Fruit fly (Drosophila melanogaster): ENCODE data around the gene obst-H.
A peak's percentile ranks its signal among the peaks of the same experiment; 100 is the strongest.

obst-H gene

DNA sequence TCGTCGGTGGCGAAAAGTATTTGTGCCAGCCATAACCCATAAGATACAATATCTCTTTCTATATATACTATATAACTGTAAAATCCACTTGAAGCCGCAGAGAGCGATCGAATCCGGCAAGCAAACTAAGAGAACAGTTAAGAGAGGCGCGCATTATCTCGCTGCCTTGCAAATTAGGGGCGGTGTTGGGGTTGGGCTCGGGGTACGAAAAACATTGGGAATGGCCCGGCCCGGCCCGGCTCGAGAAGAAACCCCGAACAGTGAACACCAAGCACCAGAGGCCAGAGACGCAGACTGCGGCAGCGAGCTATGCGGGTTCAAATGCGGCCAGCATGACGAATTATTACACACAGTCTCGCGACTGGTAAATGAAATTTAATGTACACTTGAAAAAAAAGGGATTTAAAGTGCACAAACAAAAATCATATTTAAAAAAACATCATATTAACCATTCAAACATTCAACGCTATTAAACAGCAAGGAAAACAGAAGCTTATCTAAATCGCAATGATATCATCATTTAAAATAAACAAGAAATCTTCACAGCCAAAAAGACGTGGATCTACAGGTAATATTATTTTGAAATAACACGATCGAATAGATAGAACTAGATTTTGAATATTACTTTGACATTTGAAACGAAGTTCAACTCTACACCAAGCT is 3.5 kb upstream of the obst-H start (continued):
- TF ChIP-seq CG7839 (tag; optimal IDR thresholded peaks at IDR 0.05) = peak; percentile 38
- 0 out of 2 replicates have a peak, but pooled peaks have one; percentile 18 for TF ChIP-seq CG11247 (GFP tag; IDR thresholded peaks at IDR 0.05)
- TF ChIP-seq esg (GFP tag; conservative IDR thresholded peaks at IDR 0.05) = peak; percentile 55
- TF ChIP-seq az2 (GFP tag; optimal IDR thresholded peaks at IDR 0.05) = peak; percentile 16
- TF ChIP-seq CG8359 (GFP tag; optimal IDR thresholded peaks at IDR 0.05; ENCODE audit: borderline replicate concordance) = no peak
- no peak for TF ChIP-seq Lim3 (GFP tag; IDR thresholded peaks at IDR 0.05)
- TF ChIP-seq sens-2 (GFP tag; IDR thresholded peaks at IDR 0.05) = peak; percentile 52; the same call in 1 of the 2 replicates
- TF ChIP-seq HmgZ (tag; optimal IDR thresholded peaks at IDR 0.05) = peak; percentile 2
- TF ChIP-seq Ptx1 (GFP tag; IDR thresholded peaks at IDR 0.05) = peak; percentile 71
- peak; percentile 63 for TF ChIP-seq dmrt99B (tag; optimal IDR thresholded peaks at IDR 0.05)
- TF ChIP-seq CG12769 (tag; optimal IDR thresholded peaks at IDR 0.05) = peak; percentile 68
- peak; percentile 58 for TF ChIP-seq CG32532 (GFP tag; IDR thresholded peaks at IDR 0.05)
- peak; percentile 34 for TF ChIP-seq nom (GFP tag; optimal IDR thresholded peaks at IDR 0.05)
- no peak for TF ChIP-seq CG7928 (GFP tag; optimal IDR thresholded peaks at IDR 0.05)
- TF ChIP-seq CG4730 (GFP tag; IDR thresholded peaks at IDR 0.05) = 0 out of 2 replicates have a peak, but pooled peaks have one; percentile 31
- TF ChIP-seq row (GFP tag; IDR thresholded peaks at IDR 0.05) = peak; percentile 48
- peak; percentile 33 for TF ChIP-seq CG9437 (GFP tag; optimal IDR thresholded peaks at IDR 0.05)
- TF ChIP-seq tgo (GFP tag; IDR thresholded peaks at IDR 0.05) = peak; percentile 63
- TF ChIP-seq CoRest (tag; optimal IDR thresholded peaks at IDR 0.05) = peak; percentile 17
- TF ChIP-seq lbe (GFP tag; optimal IDR thresholded peaks at IDR 0.05) = peak; percentile 74
- no peak for TF ChIP-seq amos (GFP tag; IDR thresholded peaks at IDR 0.05; ENCODE audit: partially characterized antibody)
- peak; percentile 74 for TF ChIP-seq phol (tag; optimal IDR thresholded peaks at IDR 0.05)
- TF ChIP-seq hkb (optimal IDR thresholded peaks at IDR 0.05) = no peak
- peak; percentile 15; the same call in 1 of the 2 replicates for TF ChIP-seq hkb (GFP tag; IDR thresholded peaks at IDR 0.05)
- TF ChIP-seq Blimp-1 (GFP tag; optimal IDR thresholded peaks at IDR 0.05) = peak; percentile 34
- TF ChIP-seq Hmr (GFP tag; optimal IDR thresholded peaks at IDR 0.05) = no peak
- TF ChIP-seq mirr (GFP tag; optimal IDR thresholded peaks at IDR 0.05) = peak; percentile 15
- TF ChIP-seq Oaz (GFP tag; IDR thresholded peaks at IDR 0.05) = 0 out of 2 replicates have a peak, but pooled peaks have one; percentile 15
- TF ChIP-seq CG8089 (GFP tag; optimal IDR thresholded peaks at IDR 0.05) = no peak
- peak; percentile 61 for TF ChIP-seq CG2712 (tag; optimal IDR thresholded peaks at IDR 0.05)
- TF ChIP-seq Meics (GFP tag; optimal IDR thresholded peaks at IDR 0.05) = peak; percentile 49
- peak; percentile 27 for TF ChIP-seq Max (GFP tag; optimal IDR thresholded peaks at IDR 0.05)
- no peak for TF ChIP-seq lilli (GFP tag; optimal IDR thresholded peaks at IDR 0.05)
- no peak for TF ChIP-seq CG8290 (GFP tag; optimal IDR thresholded peaks at IDR 0.05)
- peak in 1 of 2 experiments; percentile 26 for TF ChIP-seq CG8290 (tag; optimal IDR thresholded peaks at IDR 0.05)
- no peak for TF ChIP-seq insv (GFP tag; optimal IDR thresholded peaks at IDR 0.05)
- TF ChIP-seq D (optimal IDR thresholded peaks at IDR 0.05) = no peak
- peak; percentile 70 for TF ChIP-seq D (GFP tag; optimal IDR thresholded peaks at IDR 0.05)
- TF ChIP-seq Sox100B (GFP tag; optimal IDR thresholded peaks at IDR 0.05) = peak; percentile 78
- no peak for TF ChIP-seq z (GFP tag; IDR thresholded peaks at IDR 0.05)
- TF ChIP-seq CG10267 (tag; optimal IDR thresholded peaks at IDR 0.05) = peak; percentile 46
- peak; percentile 63 for TF ChIP-seq CG14441 (GFP tag; IDR thresholded peaks at IDR 0.05)
- TF ChIP-seq Trl (optimal IDR thresholded peaks at IDR 0.05) = peak; percentile 60 to 70
- TF ChIP-seq Trl (GFP tag; optimal IDR thresholded peaks at IDR 0.05) = peak; percentile 56
- no peak for TF ChIP-seq Taf1 (GFP tag; IDR thresholded peaks at IDR 0.05)
- peak; percentile 16; the same call in 1 of the 3 replicates for TF ChIP-seq CG34422 (GFP tag; IDR thresholded peaks at IDR 0.05)
- TF ChIP-seq sisA (GFP tag; IDR thresholded peaks at IDR 0.05) = peak; percentile 42
- peak; percentile 68 for TF ChIP-seq dysf (GFP tag; IDR thresholded peaks at IDR 0.05)
- TF ChIP-seq CG6654 (GFP tag; optimal IDR thresholded peaks at IDR 0.05) = peak; percentile 1
- peak; percentile 68 for TF ChIP-seq ranshi (GFP tag; IDR thresholded peaks at IDR 0.05)
- TF ChIP-seq CG2199 (GFP tag; IDR thresholded peaks at IDR 0.05) = peak; percentile 91

Measured in whole organism, embryonic.